Fruit fly (Drosophila melanogaster) whole organism, embryonic: ENCODE measurements around the gene DZIP1.

Experiments used
- Asciz ChIP-seq: fragments of 200-800 bp; sonication (Bioruptor generic); optimal IDR thresholded peaks from 2 replicates; lab custom pipeline; 2017; ENCODE audit warnings: missing biosample characterization, mild to moderate bottlenecking, missing genetic modification characterization, missing genetic modification reagents
- Atf-2 ChIP-seq: fragments of 200-800 bp; sonication (Bioruptor generic); optimal IDR thresholded peaks from 2 replicates; lab custom pipeline; 2016; ENCODE audit warnings: missing biosample characterization, missing genetic modification characterization
- CG10274 ChIP-seq: fragments of 200-800 bp; sonication (Bioruptor generic); optimal IDR thresholded peaks from 3 replicates; lab custom pipeline; 2017; ENCODE audit warnings: missing biosample characterization, mild to moderate bottlenecking, missing genetic modification characterization
- CG11723 ChIP-seq: fragments of 200-800 bp; sonication (Bioruptor generic); optimal IDR thresholded peaks from 2 replicates; lab custom pipeline; 2017; ENCODE audit warnings: missing biosample characterization, mild to moderate bottlenecking, missing genetic modification characterization
- CG15696 ChIP-seq: fragments of 200-800 bp; sonication (Bioruptor generic); optimal IDR thresholded peaks from 2 replicates; lab custom pipeline; 2019; ENCODE audit warnings: missing biosample characterization, mild to moderate bottlenecking, missing genetic modification characterization, moderate library complexity
- CG16815 ChIP-seq: fragments of 200-800 bp; sonication (Bioruptor generic); optimal IDR thresholded peaks from 3 replicates; lab custom pipeline; 2017; ENCODE audit warnings: missing biosample characterization, mild to moderate bottlenecking, missing genetic modification characterization
- CG32772 ChIP-seq: fragments of 200-800 bp; sonication (Bioruptor generic); IDR thresholded peaks from 2 replicates; pipeline ENCODE4 v1.3.6; 2022; ENCODE audit warnings: missing biosample characterization, missing genetic modification characterization
- CG33213 ChIP-seq: fragments of 200-800 bp; sonication (Bioruptor generic); optimal IDR thresholded peaks from 3 replicates; lab custom pipeline; 2016; ENCODE audit warnings: missing biosample characterization, missing genetic modification characterization
- CG4730 ChIP-seq: fragments of 200-800 bp; sonication (Bioruptor generic); IDR thresholded peaks from 2 replicates; pipeline ENCODE4 v1.3.6; 2022; ENCODE audit warnings: missing biosample characterization, missing genetic modification characterization
- CG4854 ChIP-seq: fragments of 200-800 bp; sonication (Bioruptor generic); optimal IDR thresholded peaks from 2 replicates; lab custom pipeline; 2016; ENCODE audit warnings: missing biosample characterization, missing genetic modification characterization, inconsistent platforms
- CG7839 ChIP-seq: fragments of 200-800 bp; sonication (Bioruptor generic); optimal IDR thresholded peaks from 3 replicates; lab custom pipeline; 2018; ENCODE audit warnings: missing biosample characterization, mild to moderate bottlenecking, missing genetic modification characterization, moderate library complexity
- CG7963 ChIP-seq: fragments of 200-800 bp; sonication (Bioruptor generic); IDR thresholded peaks from 3 replicates; pipeline ENCODE4 v1.3.6; 2022; ENCODE audit warnings: missing biosample characterization, missing genetic modification characterization; ENCODE audit not compliant: partially characterized antibody
- CrebB ChIP-seq: fragments of 200-800 bp; sonication (Bioruptor generic); optimal IDR thresholded peaks from 3 replicates; lab custom pipeline; 2018; ENCODE audit warnings: missing biosample characterization, mild to moderate bottlenecking, missing genetic modification characterization
- D ChIP-seq, 2 experiments: fragments of 200-800 bp in 1 of 2; fragments of >200 bp in 1 of 2; sonication (Bioruptor generic) in 1 of 2; optimal IDR thresholded peaks; 2 replicates in 1 of 2; 3 replicates in 1 of 2; lab custom pipeline; 2017; ENCODE audit warnings: mild to moderate bottlenecking in 1 of 2, missing biosample characterization in 1 of 2, missing genetic modification characterization in 1 of 2, missing genetic modification reagents in 1 of 2
- Dek ChIP-seq: fragments of 200-800 bp; sonication (Bioruptor generic); optimal IDR thresholded peaks from 3 replicates; lab custom pipeline; 2019; ENCODE audit warnings: missing biosample characterization, mild to moderate bottlenecking, missing genetic modification characterization, moderate library complexity
- Dref ChIP-seq: fragments of 200-800 bp; sonication (Bioruptor generic); IDR thresholded peaks from 2 replicates; pipeline ENCODE4 v1.3.6; 2022; ENCODE audit warnings: missing biosample characterization, missing genetic modification characterization
- Fer1 ChIP-seq: fragments of 200-800 bp; sonication (Bioruptor generic); optimal IDR thresholded peaks from 2 replicates; lab custom pipeline; 2017; ENCODE audit warnings: missing biosample characterization, mild to moderate bottlenecking, missing genetic modification characterization
- Gsc ChIP-seq: fragments of 200-800 bp; sonication (Bioruptor generic); IDR thresholded peaks from 2 replicates; pipeline ENCODE4 v1.3.6; 2022; ENCODE audit warnings: missing biosample characterization, missing genetic modification characterization
- HmgZ ChIP-seq: fragments of 200-800 bp; sonication (Bioruptor generic); optimal IDR thresholded peaks from 2 replicates; lab custom pipeline; 2018; ENCODE audit warnings: missing biosample characterization, mild to moderate bottlenecking, missing genetic modification characterization
- Hr78 ChIP-seq, 2 experiments: fragments of 200-800 bp in 1 of 2; fragments of >200 bp in 1 of 2; sonication (Bioruptor generic) in 1 of 2; optimal IDR thresholded peaks; 2 replicates each; lab custom pipeline; 2017 to 2019; ENCODE audit warnings: missing biosample characterization in 2 of 2, missing genetic modification characterization in 2 of 2, mild to moderate bottlenecking in 1 of 2, moderate library complexity in 1 of 2
- Max ChIP-seq: fragments of 200-800 bp; sonication (Bioruptor generic); optimal IDR thresholded peaks from 2 replicates; lab custom pipeline; 2016; ENCODE audit warnings: missing biosample characterization, mild to moderate bottlenecking, missing genetic modification characterization
- Mes4 ChIP-seq: fragments of 200-800 bp; sonication (Bioruptor generic); optimal IDR thresholded peaks from 2 replicates; lab custom pipeline; 2016; ENCODE audit warnings: missing biosample characterization, missing genetic modification characterization
- Mrtf ChIP-seq: fragments of 200-800 bp; sonication (Bioruptor generic); IDR thresholded peaks from 3 replicates; pipeline ENCODE4 v1.3.6; 2022; ENCODE audit warnings: missing biosample characterization, missing genetic modification characterization
- Neu2 ChIP-seq: fragments of 200-800 bp; sonication (Bioruptor generic); optimal IDR thresholded peaks from 3 replicates; lab custom pipeline; 2016; ENCODE audit warnings: missing biosample characterization, missing genetic modification characterization, borderline replicate concordance
- Nf-YB ChIP-seq: fragments of 200-800 bp; sonication (Bioruptor generic); optimal IDR thresholded peaks from 3 replicates; lab custom pipeline; 2019; ENCODE audit warnings: missing biosample characterization, mild to moderate bottlenecking, missing genetic modification characterization, moderate library complexity
- NfI ChIP-seq: fragments of 200-800 bp; sonication (Bioruptor generic); optimal IDR thresholded peaks from 3 replicates; lab custom pipeline; 2018; ENCODE audit warnings: missing biosample characterization, mild to moderate bottlenecking, missing genetic modification characterization, moderate library complexity
- Poxn ChIP-seq: fragments of 200-800 bp; sonication (Bioruptor generic); IDR thresholded peaks from 2 replicates; pipeline ENCODE4 v1.3.6; 2022; ENCODE audit warnings: missing biosample characterization, missing genetic modification characterization
- Ravus ChIP-seq: fragments of 200-800 bp; sonication (Bioruptor generic); IDR thresholded peaks from 2 replicates; pipeline ENCODE4 v1.3.6; 2022; ENCODE audit warnings: missing biosample characterization, missing genetic modification characterization
- ara ChIP-seq: fragments of 200-800 bp; sonication (Bioruptor generic); IDR thresholded peaks from 2 replicates; pipeline ENCODE4 v1.3.6; 2022; ENCODE audit warnings: missing biosample characterization, missing genetic modification characterization
- bbx ChIP-seq: fragments of 200-800 bp; sonication (Bioruptor generic); IDR thresholded peaks from 2 replicates; pipeline ENCODE4 v1.3.6; 2022; ENCODE audit warnings: missing biosample characterization, missing genetic modification characterization; ENCODE audit not compliant: partially characterized antibody
- btn ChIP-seq: fragments of 200-800 bp; sonication (Bioruptor generic); optimal IDR thresholded peaks from 2 replicates; lab custom pipeline; 2016; ENCODE audit warnings: missing biosample characterization, missing genetic modification characterization
- cg ChIP-seq: fragments of 200-800 bp; sonication (Bioruptor generic); optimal IDR thresholded peaks from 3 replicates; lab custom pipeline; 2019; ENCODE audit warnings: missing biosample characterization, mild to moderate bottlenecking, missing genetic modification characterization, moderate library complexity
- crol ChIP-seq: fragments of 200-800 bp; sonication (Bioruptor generic); IDR thresholded peaks from 2 replicates; pipeline ENCODE4 v1.3.6; 2022; ENCODE audit warnings: missing biosample characterization, missing genetic modification characterization
- danr ChIP-seq: fragments of 200-800 bp; sonication (Bioruptor generic); IDR thresholded peaks from 2 replicates; pipeline ENCODE4 v1.3.6; 2022; ENCODE audit warnings: missing biosample characterization, missing genetic modification characterization
- eve ChIP-seq, 2 experiments: fragments of >200 bp; optimal IDR thresholded peaks; 2 replicates each; lab custom pipeline; 2017; ENCODE audit warnings: missing biosample characterization in 2 of 2, missing genetic modification characterization in 2 of 2
- gem ChIP-seq: fragments of 200-800 bp; sonication (Bioruptor generic); optimal IDR thresholded peaks from 2 replicates; lab custom pipeline; 2019; ENCODE audit warnings: missing biosample characterization, mild to moderate bottlenecking, missing genetic modification characterization, moderate library complexity
- her ChIP-seq: fragments of 200-800 bp; sonication (Bioruptor generic); optimal IDR thresholded peaks from 2 replicates; lab custom pipeline; 2016; ENCODE audit warnings: missing biosample characterization, missing genetic modification characterization
- ken ChIP-seq: fragments of 200-800 bp; sonication (Bioruptor generic); IDR thresholded peaks from 3 replicates; pipeline ENCODE4 v1.3.6; 2022; ENCODE audit warnings: missing biosample characterization, missing genetic modification characterization
- lola ChIP-seq, 3 experiments: fragments of >200 bp in 2 of 3; fragments of 200-800 bp in 1 of 3; sonication (Bioruptor generic) in 1 of 3; optimal IDR thresholded peaks; 2 replicates each; lab custom pipeline; 2017 to 2019; ENCODE audit warnings: missing biosample characterization in 3 of 3, missing genetic modification characterization in 3 of 3, mild to moderate bottlenecking in 1 of 3, moderate library complexity in 1 of 3
- maf-S ChIP-seq: fragments of 200-800 bp; sonication (Bioruptor generic); optimal IDR thresholded peaks from 2 replicates; lab custom pipeline; 2016; ENCODE audit warnings: missing biosample characterization, missing genetic modification characterization
- mirr ChIP-seq: fragments of 200-800 bp; sonication (Bioruptor generic); optimal IDR thresholded peaks from 3 replicates; lab custom pipeline; 2018; ENCODE audit warnings: missing biosample characterization, mild to moderate bottlenecking, missing genetic modification characterization
- phol ChIP-seq: fragments of 200-800 bp; sonication (Bioruptor generic); optimal IDR thresholded peaks from 3 replicates; lab custom pipeline; 2018; ENCODE audit warnings: missing biosample characterization, mild to moderate bottlenecking, missing genetic modification characterization, moderate library complexity
- slou ChIP-seq: fragments of 200-800 bp; sonication (Bioruptor generic); optimal IDR thresholded peaks from 3 replicates; lab custom pipeline; 2016; ENCODE audit warnings: missing biosample characterization, missing genetic modification characterization
- slp2 ChIP-seq: fragments of 200-800 bp; sonication (Bioruptor generic); optimal IDR thresholded peaks from 2 replicates; lab custom pipeline; 2016; ENCODE audit warnings: missing biosample characterization, missing genetic modification characterization
- tgo ChIP-seq: fragments of 200-800 bp; sonication (Bioruptor generic); IDR thresholded peaks from 3 replicates; pipeline ENCODE4 v1.3.6; 2022; ENCODE audit warnings: missing biosample characterization, missing genetic modification characterization
- toy ChIP-seq: fragments of 200-800 bp; sonication (Bioruptor generic); IDR thresholded peaks from 2 replicates; pipeline ENCODE4 v1.3.6; 2022; ENCODE audit warnings: missing biosample characterization, missing genetic modification characterization
- trh ChIP-seq: fragments of 200-800 bp; sonication (Bioruptor generic); optimal IDR thresholded peaks from 2 replicates; lab custom pipeline; 2016; ENCODE audit warnings: missing biosample characterization, missing genetic modification characterization
- tup ChIP-seq: fragments of 200-800 bp; sonication (Bioruptor generic); optimal IDR thresholded peaks from 2 replicates; lab custom pipeline; 2016; ENCODE audit warnings: missing biosample characterization, mild to moderate bottlenecking, missing genetic modification characterization, moderate library complexity
- vnd ChIP-seq: fragments of 200-800 bp; sonication (Bioruptor generic); IDR thresholded peaks from 3 replicates; pipeline ENCODE4 v1.3.6; 2022; ENCODE audit warnings: missing biosample characterization, missing genetic modification characterization; ENCODE audit not compliant: partially characterized antibody

DZIP1 gene

DNA sequence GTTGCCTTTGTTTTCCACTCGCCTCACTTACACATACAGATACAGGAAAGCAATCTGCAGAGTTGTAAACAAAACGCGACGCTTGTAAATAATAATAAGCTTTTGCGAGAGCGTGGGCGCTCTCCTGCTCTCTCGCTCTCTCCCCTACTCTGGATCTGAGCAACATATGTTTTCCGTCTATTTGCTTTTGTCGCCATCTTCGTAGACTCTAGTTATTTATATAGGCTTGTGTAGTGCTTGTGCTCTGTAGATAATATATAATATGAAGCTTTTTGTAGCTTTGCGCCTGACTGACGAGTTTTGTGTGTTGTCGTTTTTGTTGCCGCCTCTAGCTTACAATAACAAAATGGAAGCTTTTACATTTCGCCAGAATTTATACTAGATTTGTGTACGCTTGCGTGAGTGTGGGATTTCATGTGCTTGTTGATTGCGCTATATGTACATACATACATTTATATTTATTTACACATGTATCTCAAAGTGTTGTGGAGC lies 50.7 kb downstream of the DZIP1 start (continued):
- TF ChIP-seq CG4730 (GFP tag; lab: Robert Waterston, UW) (no peak; the same call in 1 of the 2 replicates), tgo (no peak), gem (tag; lab: Kevin White, UChicago) (peak; percentile 45), maf-S (GFP tag; lab: Kevin White, UChicago) (no peak), CrebB (tag; lab: Kevin White, UChicago) (peak; percentile 81), NfI (GFP tag; lab: Kevin White, UChicago) (peak; percentile 37), ken (GFP tag; lab: Robert Waterston, UW) (no peak), ara (GFP tag; lab: Robert Waterston, UW) (peak; percentile 63; the same call in 1 of the 2 replicates), Max (GFP tag; lab: Kevin White, UChicago) (peak; percentile 15), Dek (tag; lab: Kevin White, UChicago) (peak; percentile 28), Fer1 (GFP tag; lab: Kevin White, UChicago) (peak; percentile 91), CG33213 (GFP tag; lab: Kevin White, UChicago) (no peak), Dref (GFP tag; lab: Robert Waterston, UW) (no peak), phol (no peak), btn (no peak), bbx (GFP tag; lab: Robert Waterston, UW) (no peak), Hr78 (GFP tag; optimal IDR thresholded peaks at IDR 0.05; lab: Kevin White, UChicago) (peak in 1 of 2 experiments; percentile 26), CG10274 (no peak), Nf-YB (peak; percentile 41), danr (GFP tag; lab: Robert Waterston, UW) (no peak), CG11723 (GFP tag; lab: Kevin White, UChicago) (peak; percentile 38), tup (GFP tag; lab: Kevin White, UChicago) (no peak), CG7839 (tag; lab: Kevin White, UChicago) (no peak), CG4854 (peak; percentile 26), crol (GFP tag; lab: Robert Waterston, UW) (peak; percentile 57; the same call in 1 of the 2 replicates), CG32772 (GFP tag; lab: Robert Waterston, UW) (no peak), slp2 (GFP tag; lab: Kevin White, UChicago) (no peak), trh (GFP tag; lab: Kevin White, UChicago) (peak; percentile 16), Mes4 (peak; percentile 40), mirr (GFP tag; lab: Kevin White, UChicago) (peak; percentile 93), lola (GFP tag; optimal IDR thresholded peaks at IDR 0.05; lab: Kevin White, UChicago) (peak in 1 of 3 experiments; percentile 7), Mrtf (GFP tag; lab: Robert Waterston, UW) (no peak), her (GFP tag; lab: Kevin White, UChicago) (no peak), Neu2 (GFP tag; lab: Kevin White, UChicago) (no peak), slou (no peak), Gsc (GFP tag; lab: Robert Waterston, UW) (no peak), CG7963 (no peak), Atf-2 (GFP tag; lab: Kevin White, UChicago) (no peak), cg (GFP tag; lab: Kevin White, UChicago) (peak; percentile 78), eve (GFP tag; optimal IDR thresholded peaks at IDR 0.05; lab: Kevin White, UChicago) (peak in 1 of 2 experiments; percentile 71), D (optimal IDR thresholded peaks at IDR 0.05; lab: Kevin White, UChicago) (no peak), D (GFP tag; optimal IDR thresholded peaks at IDR 0.05; lab: Kevin White, UChicago) (peak; percentile 24), Ravus (no peak), Poxn (GFP tag; lab: Robert Waterston, UW) (no peak), CG15696 (tag; lab: Kevin White, UChicago) (no peak), Asciz (GFP tag; lab: Kevin White, UChicago) (peak; percentile 60), vnd (GFP tag; lab: Robert Waterston, UW) (no peak), CG16815 (GFP tag; lab: Kevin White, UChicago) (no peak), HmgZ (tag; lab: Kevin White, UChicago) (peak; percentile 84), toy (GFP tag; lab: Robert Waterston, UW) (no peak)
